Fruit fly (Drosophila melanogaster): ENCODE measurements around the gene Miro.

Gene Miro

DNA sequence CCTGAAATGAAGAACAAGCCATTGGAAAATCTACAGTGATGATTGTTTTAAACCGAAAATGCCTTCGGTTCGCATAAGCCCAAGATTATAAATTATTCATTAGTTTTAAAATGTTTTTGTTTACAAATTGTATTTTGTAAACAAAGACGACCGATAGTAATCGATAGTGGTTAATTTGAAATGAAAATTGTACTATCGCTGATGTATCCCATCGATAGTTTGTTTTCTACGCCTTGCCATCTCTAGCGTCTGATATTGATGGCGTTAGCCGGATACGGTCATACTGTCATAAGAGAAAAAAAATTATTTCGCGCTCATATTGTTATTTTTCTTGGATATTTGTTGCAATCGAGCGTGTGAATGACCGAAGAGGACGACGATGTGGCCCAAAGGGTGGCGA, 19.4 kb upstream of the Miro start, which contains the start of gene SMC1 (continued):
- TF ChIP-seq ssp (GFP tag; IDR thresholded peaks at IDR 0.05) (no peak), sna (GFP tag; IDR thresholded peaks at IDR 0.05; ENCODE audit: partially characterized antibody) (peak; percentile 99), ham (GFP tag; IDR thresholded peaks at IDR 0.05) (no peak), Hand (GFP tag; optimal IDR thresholded peaks at IDR 0.05) (no peak), Scr (GFP tag; IDR thresholded peaks at IDR 0.05; ENCODE audit: partially characterized antibody) (peak; percentile 99)

DNA sequence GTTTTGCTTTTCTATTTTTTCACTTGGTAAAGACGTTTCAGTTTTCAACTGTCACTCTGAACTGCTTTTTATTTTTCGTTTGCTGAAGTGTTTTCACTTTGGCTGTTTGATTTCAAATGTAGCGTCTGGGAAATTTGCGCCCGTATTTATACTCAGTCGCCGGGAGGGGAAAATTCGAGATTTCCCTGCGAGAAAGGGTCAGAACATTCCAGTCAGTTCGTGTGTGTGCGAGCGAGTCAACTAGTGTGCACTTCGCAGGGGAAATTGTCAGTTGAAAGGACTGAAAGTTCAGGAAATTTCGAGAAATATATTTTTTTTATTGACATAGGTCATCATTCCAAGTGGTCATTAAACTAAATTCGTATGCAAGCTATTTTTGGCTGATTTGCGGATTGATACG, 18.5 kb upstream of the Miro start, which contains the start of gene Hsp68:
Hsp68 (minus strand) TSS at position 123 of the 400 bp plus-strand sequence.
- TF ChIP-seq CG9817 (tag; optimal IDR thresholded peaks at IDR 0.05) (no peak), CG17385 (GFP tag; optimal IDR thresholded peaks at IDR 0.05) (peak; percentile 3), CG8290 (GFP tag; optimal IDR thresholded peaks at IDR 0.05) (no peak), CG8290 (tag; optimal IDR thresholded peaks at IDR 0.05) (peak; percentile 37 to 58), grau (tag; optimal IDR thresholded peaks at IDR 0.05) (peak; percentile 23), CG12155 (GFP tag; optimal IDR thresholded peaks at IDR 0.05) (no peak), nom (GFP tag; optimal IDR thresholded peaks at IDR 0.05) (peak; percentile 91), B-H2 (GFP tag; optimal IDR thresholded peaks at IDR 0.05) (peak; percentile 1), Med (GFP tag) (peak; percentile 81), Myb (GFP tag; optimal IDR thresholded peaks at IDR 0.05) (peak; percentile 58), CG16813 (GFP tag; IDR thresholded peaks at IDR 0.05; ENCODE audit: partially characterized antibody) (0 out of 3 replicates have a peak, but pooled peaks have one; percentile 12), mam (GFP tag; optimal IDR thresholded peaks at IDR 0.05) (no peak), CG16863 (GFP tag; optimal IDR thresholded peaks at IDR 0.05) (no peak), ems (GFP tag; optimal IDR thresholded peaks at IDR 0.05) (no peak), sens (GFP tag) (peak; percentile 79), crp (GFP tag; optimal IDR thresholded peaks at IDR 0.05) (no peak), Dll (GFP tag; IDR thresholded peaks at IDR 0.05; ENCODE audit: partially characterized antibody) (peak; percentile 25; the same call in 1 of the 4 replicates), CG10274 (GFP tag; optimal IDR thresholded peaks at IDR 0.05) (no peak), grn (GFP tag; optimal IDR thresholded peaks at IDR 0.05) (no peak), CG12659 (GFP tag; optimal IDR thresholded peaks at IDR 0.05) (no peak), hbn (GFP tag; IDR thresholded peaks at IDR 0.05; ENCODE audit: partially characterized antibody) (peak; percentile 25; the same call in 1 of the 2 replicates), CG11560 (tag; IDR thresholded peaks at IDR 0.05) (no peak), CG1792 (GFP tag; optimal IDR thresholded peaks at IDR 0.05) (no peak), sob (GFP tag; IDR thresholded peaks at IDR 0.05) (no peak), MTF-1 (GFP tag; optimal IDR thresholded peaks at IDR 0.05; ENCODE audit: borderline replicate concordance) (peak; percentile 25), C15 (GFP tag; IDR thresholded peaks at IDR 0.05) (no peak), CG7745 (tag; optimal IDR thresholded peaks at IDR 0.05) (peak; percentile 42), CG7786 (GFP tag; optimal IDR thresholded peaks at IDR 0.05) (no peak), ab (GFP tag; optimal IDR thresholded peaks at IDR 0.05) (no peak), CG4617 (GFP tag; optimal IDR thresholded peaks at IDR 0.05; ENCODE audit: borderline replicate concordance) (no peak), NC2β (GFP tag; optimal IDR thresholded peaks at IDR 0.05) (peak; percentile 64), cato (GFP tag; optimal IDR thresholded peaks at IDR 0.05; ENCODE audit: borderline replicate concordance) (no peak), CG33557 (GFP tag; optimal IDR thresholded peaks at IDR 0.05) (peak; percentile 40), CG2129 (GFP tag; IDR thresholded peaks at IDR 0.05; ENCODE audit: partially characterized antibody) (no peak), CG6791 (GFP tag; IDR thresholded peaks at IDR 0.05; ENCODE audit: partially characterized antibody) (peak; percentile 62; the same call in 2 of the 3 replicates), wek (GFP tag; optimal IDR thresholded peaks at IDR 0.05) (peak; percentile 45), abd-A (tag; optimal IDR thresholded peaks at IDR 0.05) (peak; percentile 88), TFAM (GFP tag; optimal IDR thresholded peaks at IDR 0.05) (no peak), CG13894 (tag; optimal IDR thresholded peaks at IDR 0.05) (peak; percentile 83), H2.0 (GFP tag; IDR thresholded peaks at IDR 0.05) (no peak), D19A (tag; optimal IDR thresholded peaks at IDR 0.05) (peak; percentile 38), h (optimal IDR thresholded peaks at IDR 0.05) (no peak), CG2199 (GFP tag; IDR thresholded peaks at IDR 0.05) (peak; percentile 81; the same call in 2 of the 3 replicates), zf30C (GFP tag; optimal IDR thresholded peaks at IDR 0.05) (peak; percentile 4)

Data from whole organism, embryonic.